Worm (Caenorhabditis elegans) whole organism, midembryonic: ENCODE data around the gene T04G9.4.

Experiments used
- T22C8.4 ChIP-seq: fragments of 200-800 bp; sonication (Bioruptor generic); IDR thresholded peaks from 2 replicates; pipeline ENCODE4 v1.3.6; 2022; ENCODE audit warnings: missing genetic modification characterization, missing compliant biosample characterization
- cog-1 ChIP-seq: sonication (generic microtip); optimal IDR thresholded peaks from 2 replicates; lab custom pipeline; 2016; ENCODE audit warnings: missing genetic modification characterization, missing compliant biosample characterization
- flt-1 ChIP-seq: fragments of 200-800 bp; sonication (Bioruptor generic); IDR thresholded peaks from 2 replicates; pipeline ENCODE4 v1.3.6; 2022; ENCODE audit warnings: missing genetic modification characterization, missing compliant biosample characterization
- klf-2 ChIP-seq: fragments of 200-800 bp; sonication (Bioruptor generic); conservative IDR thresholded peaks from 2 replicates; pipeline ENCODE4 v1.3.6; 2022; ENCODE audit warnings: missing genetic modification reagents, missing genetic modification characterization, missing compliant biosample characterization
- med-1 ChIP-seq: sonication (generic microtip); optimal IDR thresholded peaks from 2 replicates; lab custom pipeline; 2017; ENCODE audit warnings: missing genetic modification characterization, mild to moderate bottlenecking, missing compliant biosample characterization, antibody characterized with exemption, missing genetic modification reagents; ENCODE audit not compliant: insufficient read depth
- ref-1 ChIP-seq: fragments of 200-800 bp; sonication (Bioruptor generic); conservative IDR thresholded peaks from 2 replicates; pipeline ENCODE4 v1.3.6; 2022; ENCODE audit warnings: missing genetic modification reagents, missing genetic modification characterization, missing compliant biosample characterization
- tab-1 ChIP-seq: fragments of 200-800 bp; sonication (Bioruptor generic); IDR thresholded peaks from 2 replicates; pipeline ENCODE4 v1.3.6; 2022; ENCODE audit warnings: missing genetic modification characterization, missing compliant biosample characterization
- ztf-23 ChIP-seq: fragments of 200-800 bp; sonication (Bioruptor generic); IDR thresholded peaks from 2 replicates; pipeline ENCODE4 v1.3.6; 2022; ENCODE audit warnings: missing genetic modification reagents, missing genetic modification characterization, missing compliant biosample characterization
- ztf-29 ChIP-seq: fragments of 200-800 bp; sonication (Bioruptor generic); IDR thresholded peaks from 2 replicates; pipeline ENCODE4 v1.3.6; 2022; ENCODE audit warnings: missing genetic modification reagents, missing genetic modification characterization, missing compliant biosample characterization

DNA sequence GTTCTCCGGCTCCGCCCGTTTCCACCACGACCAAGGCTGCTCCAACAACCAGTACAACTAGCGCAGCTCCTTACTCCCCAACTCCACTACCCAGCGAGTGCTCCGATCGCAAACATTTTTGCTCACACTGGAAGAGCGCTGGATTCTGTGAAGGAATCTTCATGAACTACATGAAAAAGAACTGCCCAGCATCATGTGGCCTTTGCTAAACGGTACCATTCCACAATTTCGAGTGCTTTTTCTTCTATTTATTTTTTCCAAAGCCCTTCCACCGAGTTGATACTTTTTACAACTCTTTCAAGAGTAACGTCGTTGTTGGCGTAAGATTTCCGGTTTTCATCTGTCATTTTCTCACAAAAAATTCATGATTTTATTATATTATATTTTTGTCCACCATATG, 7.8 kb downstream of the T04G9.4 start:
- no peak for TF ChIP-seq klf-2 (GFP tag; lab: Robert Waterston, UW)
- TF ChIP-seq flt-1 (GFP tag; lab: Robert Waterston, UW) = no peak
- no peak for TF ChIP-seq ref-1 (GFP tag; lab: Robert Waterston, UW)
- no peak for TF ChIP-seq T22C8.4 (GFP tag; lab: Robert Waterston, UW)
- no peak for TF ChIP-seq cog-1
- no peak for TF ChIP-seq ztf-23
- no peak for TF ChIP-seq tab-1 (GFP tag; lab: Robert Waterston, UW)
- no peak for TF ChIP-seq ztf-29 (GFP tag; lab: Robert Waterston, UW)
- no peak for TF ChIP-seq med-1 (GFP tag; lab: Kevin White, UChicago)
